Worm (Caenorhabditis elegans) whole organism, L3 larva: ENCODE results near the gene pqn-57.

ENCODE experiments used
- aly-2 ChIP-seq: fragments of 150-350 bp; optimal IDR thresholded peaks from 2 replicates; lab custom pipeline; 2014; ENCODE audit warnings: missing biosample characterization, missing genetic modification characterization
- ama-1 ChIP-seq: fragments of 150-350 bp; optimal IDR thresholded peaks from 2 replicates; lab custom pipeline; 2018
- fkh-10 ChIP-seq: sonication (generic microtip); optimal IDR thresholded peaks from 2 replicates; lab custom pipeline; 2017; ENCODE audit warnings: missing biosample characterization, missing genetic modification reagents, missing genetic modification characterization
- lin-39 ChIP-seq: fragments of 150-350 bp; optimal IDR thresholded peaks from 2 replicates; lab custom pipeline; 2018; ENCODE audit warnings: missing biosample characterization, missing genetic modification reagents, missing genetic modification characterization
- nhr-76 ChIP-seq: fragments of 150-350 bp; sonication (generic microtip); optimal IDR thresholded peaks from 5 replicates; lab custom pipeline; 2014; ENCODE audit warnings: missing biosample characterization, missing genetic modification characterization
- pha-4 ChIP-seq: fragments of 150-350 bp; optimal IDR thresholded peaks from 2 replicates; lab custom pipeline; 2014; ENCODE audit warnings: missing biosample characterization, missing genetic modification reagents, missing genetic modification characterization
- pqm-1 ChIP-seq: fragments of 150-350 bp; optimal IDR thresholded peaks from 2 replicates; lab custom pipeline; 2017; ENCODE audit warnings: missing biosample characterization, missing genetic modification characterization, inconsistent platforms
- skn-1 ChIP-seq: fragments of 150-350 bp; optimal IDR thresholded peaks from 2 replicates; lab custom pipeline; 2014; ENCODE audit warnings: missing biosample characterization, missing genetic modification characterization
- ztf-4 ChIP-seq: fragments of 150-350 bp; optimal IDR thresholded peaks from 2 replicates; lab custom pipeline; 2014; ENCODE audit warnings: missing biosample characterization, missing genetic modification characterization

ce11 chrX:8302803-8303202 is 18.0 kb downstream of the pqn-57 start:
- no peak for TF ChIP-seq aly-2
- TF ChIP-seq lin-39, result no peak
- TF ChIP-seq nhr-76 (tag; lab: Kevin White, UChicago), result no peak
- no peak for TF ChIP-seq ama-1 (lab: Kevin White, UChicago)
- TF ChIP-seq skn-1 (tag; lab: Kevin White, UChicago), result no peak
- no peak for TF ChIP-seq ztf-4 (tag; lab: Kevin White, UChicago)
- no peak for TF ChIP-seq fkh-10 (GFP tag; lab: Kevin White, UChicago)
- no peak for TF ChIP-seq pqm-1 (tag; lab: Kevin White, UChicago)
- TF ChIP-seq pha-4 (tag; lab: Kevin White, UChicago), result no peak
